Worm (Caenorhabditis elegans) whole organism, mixed stage, embryonic: ENCODE results near the gene F48G7.4.
A peak's percentile ranks its signal among the peaks of the same experiment; 100 is the strongest.

ENCODE experiments used
- M03D4.4 ChIP-seq: sonication (generic microtip); optimal IDR thresholded peaks from 2 replicates; lab custom pipeline; 2017; ENCODE audit warnings: mild to moderate bottlenecking, missing genetic modification characterization, missing compliant biosample characterization
- bed-3 ChIP-seq: fragments of 200-800 bp; sonication (Bioruptor generic); optimal IDR thresholded peaks from 3 replicates; lab custom pipeline; 2018; ENCODE audit warnings: mild to moderate bottlenecking, missing genetic modification characterization, moderate library complexity, missing compliant biosample characterization
- blmp-1 ChIP-seq: fragments of 150-350 bp; optimal IDR thresholded peaks from 2 replicates; lab custom pipeline; 2014; ENCODE audit warnings: missing biosample characterization, missing genetic modification characterization
- ceh-39 ChIP-seq: fragments of 150-350 bp; optimal IDR thresholded peaks from 2 replicates; lab custom pipeline; 2014; ENCODE audit warnings: missing biosample characterization, missing genetic modification characterization
- ceh-43 ChIP-seq: fragments of 200-800 bp; sonication (Bioruptor generic); optimal IDR thresholded peaks from 2 replicates; lab custom pipeline; 2018; ENCODE audit warnings: mild to moderate bottlenecking, missing genetic modification characterization, moderate library complexity, missing compliant biosample characterization
- ces-1 ChIP-seq: fragments of 150-350 bp; optimal IDR thresholded peaks from 2 replicates; lab custom pipeline; 2014; ENCODE audit warnings: missing biosample characterization, missing genetic modification reagents, missing genetic modification characterization
- cnd-1 ChIP-seq: fragments of 200-800 bp; sonication (Bioruptor generic); optimal IDR thresholded peaks from 2 replicates; lab custom pipeline; 2018; ENCODE audit warnings: mild to moderate bottlenecking, missing genetic modification characterization, missing compliant biosample characterization
- drap-1 ChIP-seq: fragments of 200-800 bp; sonication (Bioruptor generic); optimal IDR thresholded peaks from 3 replicates; lab custom pipeline; 2018; ENCODE audit warnings: mild to moderate bottlenecking, missing genetic modification characterization, missing compliant biosample characterization
- elt-1 ChIP-seq: sonication (generic microtip); optimal IDR thresholded peaks from 2 replicates; lab custom pipeline; 2017; ENCODE audit warnings: missing genetic modification characterization, mild to moderate bottlenecking, missing compliant biosample characterization, antibody characterized with exemption, moderate library complexity, borderline replicate concordance; ENCODE audit not compliant: insufficient read depth
- elt-3 ChIP-seq: fragments of 150-350 bp; optimal IDR thresholded peaks from 2 replicates; lab custom pipeline; 2014; ENCODE audit warnings: missing biosample characterization, missing genetic modification characterization
- flh-1 ChIP-seq: fragments of 200-800 bp; sonication (Bioruptor generic); optimal IDR thresholded peaks from 2 replicates; lab custom pipeline; 2018; ENCODE audit warnings: mild to moderate bottlenecking, missing genetic modification characterization, moderate library complexity, missing compliant biosample characterization
- ham-2 ChIP-seq: fragments of 200-800 bp; sonication (Bioruptor generic); optimal IDR thresholded peaks from 2 replicates; lab custom pipeline; 2018; ENCODE audit warnings: mild to moderate bottlenecking, missing genetic modification characterization, missing compliant biosample characterization
- hlh-1 ChIP-seq: fragments of 150-350 bp; optimal IDR thresholded peaks from 2 replicates; lab custom pipeline; 2014; ENCODE audit warnings: missing biosample characterization, missing genetic modification reagents, missing genetic modification characterization
- lin-13 ChIP-seq: fragments of 150-350 bp; optimal IDR thresholded peaks from 2 replicates; lab custom pipeline; 2014; ENCODE audit warnings: missing biosample characterization, missing genetic modification characterization
- lin-32 ChIP-seq: fragments of 200-800 bp; sonication (Bioruptor generic); optimal IDR thresholded peaks from 2 replicates; lab custom pipeline; 2018; ENCODE audit warnings: mild to moderate bottlenecking, missing genetic modification characterization, missing compliant biosample characterization
- mep-1 ChIP-seq: fragments of 150-350 bp; optimal IDR thresholded peaks from 2 replicates; lab custom pipeline; 2017; ENCODE audit warnings: missing biosample characterization, missing genetic modification reagents, missing genetic modification characterization, inconsistent platforms
- mls-2 ChIP-seq: sonication (generic microtip); optimal IDR thresholded peaks from 2 replicates; lab custom pipeline; 2016; ENCODE audit warnings: mild to moderate bottlenecking, missing genetic modification characterization, moderate library complexity, missing compliant biosample characterization
- nhr-12 ChIP-seq: fragments of 150-350 bp; optimal IDR thresholded peaks from 2 replicates; lab custom pipeline; 2014; ENCODE audit warnings: missing biosample characterization, missing genetic modification characterization
- nhr-2 ChIP-seq: fragments of 150-350 bp; optimal IDR thresholded peaks from 2 replicates; lab custom pipeline; 2014; ENCODE audit warnings: missing biosample characterization, missing genetic modification characterization
- nhr-237 ChIP-seq: fragments of 150-350 bp; optimal IDR thresholded peaks from 2 replicates; lab custom pipeline; 2014; ENCODE audit warnings: missing biosample characterization, missing genetic modification characterization
- nhr-28 ChIP-seq: fragments of 150-350 bp; optimal IDR thresholded peaks from 2 replicates; lab custom pipeline; 2014; ENCODE audit warnings: missing biosample characterization, missing genetic modification characterization
- nhr-76 ChIP-seq: sonication (generic microtip); optimal IDR thresholded peaks from 2 replicates; lab custom pipeline; 2017; ENCODE audit warnings: missing biosample characterization, missing genetic modification characterization
- pha-4 ChIP-seq: fragments of 150-350 bp; optimal IDR thresholded peaks from 2 replicates; lab custom pipeline; 2018; ENCODE audit warnings: missing biosample characterization, missing genetic modification reagents, missing genetic modification characterization
- sem-2 ChIP-seq: fragments of 200-800 bp; sonication (Bioruptor generic); optimal IDR thresholded peaks from 2 replicates; lab custom pipeline; 2018; ENCODE audit warnings: mild to moderate bottlenecking, missing genetic modification characterization, missing compliant biosample characterization
- snpc-4 ChIP-seq: fragments of 150-350 bp; optimal IDR thresholded peaks from 2 replicates; lab custom pipeline; 2014; ENCODE audit warnings: missing biosample characterization, missing genetic modification characterization
- tbx-8 ChIP-seq: fragments of 200-800 bp; sonication (Bioruptor generic); optimal IDR thresholded peaks from 2 replicates; lab custom pipeline; 2018; ENCODE audit warnings: mild to moderate bottlenecking, missing genetic modification characterization, moderate library complexity, missing compliant biosample characterization
- unc-120 ChIP-seq: sonication (generic microtip); optimal IDR thresholded peaks from 2 replicates; lab custom pipeline; 2017; ENCODE audit warnings: missing genetic modification characterization, missing compliant biosample characterization; ENCODE audit not compliant: poor library complexity, severe bottlenecking
- unc-39 ChIP-seq: fragments of 150-350 bp; optimal IDR thresholded peaks from 2 replicates; lab custom pipeline; 2014; ENCODE audit warnings: missing biosample characterization, missing genetic modification characterization
- unc-62 ChIP-seq: fragments of 150-350 bp; optimal IDR thresholded peaks from 2 replicates; lab custom pipeline; 2014; ENCODE audit warnings: missing biosample characterization, missing genetic modification reagents, missing genetic modification characterization
- zip-8 ChIP-seq: fragments of 150-350 bp; optimal IDR thresholded peaks from 2 replicates; lab custom pipeline; 2014; ENCODE audit warnings: missing biosample characterization, missing genetic modification characterization
- ztf-11 ChIP-seq: fragments of 150-350 bp; optimal IDR thresholded peaks from 2 replicates; lab custom pipeline; 2014; ENCODE audit warnings: missing biosample characterization, missing genetic modification characterization

F48G7.4 gene

DNA sequence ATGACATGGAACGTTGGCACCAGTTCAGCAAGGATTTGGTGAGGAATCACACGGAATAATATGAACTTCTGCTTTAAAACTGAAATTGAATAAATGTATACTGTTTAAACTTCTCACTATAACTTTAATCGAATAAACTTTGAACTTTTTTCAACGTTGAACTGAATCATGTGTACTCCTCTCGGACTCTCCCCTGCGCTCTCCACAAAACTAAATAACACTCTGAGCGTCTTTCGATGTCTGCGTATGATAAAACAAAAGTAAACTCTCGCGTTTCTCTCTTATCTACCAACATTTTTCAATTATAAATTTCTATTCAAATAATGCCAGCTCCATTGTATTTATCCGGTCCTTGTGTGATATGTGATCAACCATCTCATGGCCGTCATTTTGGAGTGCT, 12.6 kb downstream of the F48G7.4 start:
- TF ChIP-seq nhr-2 (tag; lab: Kevin White, UChicago) (no peak), snpc-4 (tag; lab: Kevin White, UChicago) (no peak), mep-1 (no peak)

ce11 chrV:634855-635254, 15.6 kb downstream of the F48G7.4 start, which contains the start of gene F48G7.10:
F48G7.10 (minus strand) TSS chrV:634955.
- no peak for TF ChIP-seq nhr-237

- TF ChIP-seq bed-3 (no peak), M03D4.4 (tag; lab: Kevin White, UChicago) (no peak), mep-1 (no peak), snpc-4 (tag; lab: Kevin White, UChicago) (no peak), nhr-12 (tag; lab: Kevin White, UChicago) (no peak), unc-62 (GFP tag; lab: Kevin White, UChicago) (no peak), ztf-11 (tag; lab: Kevin White, UChicago) (no peak), mls-2 (tag; lab: Kevin White, UChicago) (no peak), nhr-2 (tag; lab: Kevin White, UChicago) (no peak), hlh-1 (tag; lab: Kevin White, UChicago) (no peak), blmp-1 (tag; lab: Kevin White, UChicago) (no peak), unc-120 (no peak), lin-32 (no peak), cnd-1 (tag; lab: Kevin White, UChicago) (no peak), ham-2 (GFP tag; lab: Kevin White, UChicago) (no peak), zip-8 (no peak), nhr-76 (tag; lab: Kevin White, UChicago) (no peak)
Observed at ce11 chrV:635630-636029, 16.4 kb downstream of the F48G7.4 start.

DNA sequence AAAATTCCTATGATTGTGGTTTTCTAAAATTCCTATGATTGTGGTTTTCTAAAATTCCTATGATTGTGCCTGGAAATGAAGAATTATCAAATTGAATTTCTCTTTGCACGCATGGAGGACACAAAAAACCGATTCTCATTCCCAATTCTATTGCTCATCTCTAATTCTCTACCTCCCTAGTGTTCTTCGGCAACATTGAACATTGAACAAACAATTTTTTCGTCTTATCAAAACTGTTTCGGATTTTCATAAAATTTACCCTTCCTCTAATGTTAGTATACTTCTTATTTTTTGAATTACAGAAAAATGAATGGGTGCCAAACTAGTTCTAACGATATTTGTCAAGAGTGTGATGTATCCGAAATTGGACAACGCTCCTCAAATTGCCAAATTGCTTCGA, 17.0 kb downstream of the F48G7.4 start, which contains the start of gene pals-31:
Gene pals-31, plus strand, starts transcription at position 301 of the 400 bp plus-strand sequence.
- no peak for TF ChIP-seq ceh-39 (tag; lab: Kevin White, UChicago)
- TF ChIP-seq mep-1 = no peak
- no peak for TF ChIP-seq ceh-43 (GFP tag; lab: Kevin White, UChicago)
- no peak for TF ChIP-seq sem-2
- TF ChIP-seq nhr-2 (tag; lab: Kevin White, UChicago) = no peak
- no peak for TF ChIP-seq unc-120
- no peak for TF ChIP-seq elt-1 (tag; lab: Kevin White, UChicago)

- TF ChIP-seq elt-1 (tag; lab: Kevin White, UChicago) = no peak
- TF ChIP-seq nhr-28 (tag; lab: Kevin White, UChicago) = no peak
- no peak for TF ChIP-seq flh-1 (GFP tag; lab: Kevin White, UChicago)
- TF ChIP-seq ham-2 (GFP tag; lab: Kevin White, UChicago) = no peak
Observed at ce11 chrV:638328-638727, 19.1 kb downstream of the F48G7.4 start, which contains the start of gene srj-37. srj-37 (plus strand) TSS chrV:638628.

ce11 chrV:642750-643149, 23.5 kb downstream of the F48G7.4 start, which contains the start of gene nhr-190:
nhr-190 (minus strand) TSS chrV:642924.
- TF ChIP-seq unc-120 = peak; percentile 22
- peak; percentile 41 for TF ChIP-seq ces-1 (GFP tag; lab: Kevin White, UChicago)
- TF ChIP-seq sem-2 = no peak
- TF ChIP-seq, all 35 proteins: peak for 2

ce11 chrV:646129-646528, 26.9 kb downstream of the F48G7.4 start, which contains the start of gene F48G7.12:
F48G7.12 (minus strand) TSS chrV:646229.
- TF ChIP-seq flh-1 (GFP tag; lab: Kevin White, UChicago) = no peak
- TF ChIP-seq nhr-2 (tag; lab: Kevin White, UChicago) = no peak
- TF ChIP-seq unc-39 (tag; lab: Kevin White, UChicago) = no peak
- TF ChIP-seq drap-1 (GFP tag; lab: Kevin White, UChicago) = no peak
- no peak for TF ChIP-seq elt-3 (tag; lab: Kevin White, UChicago)
- TF ChIP-seq lin-13 (tag; lab: Kevin White, UChicago) = no peak
- no peak for TF ChIP-seq ztf-11 (tag; lab: Kevin White, UChicago)
- TF ChIP-seq bed-3 = no peak
- no peak for TF ChIP-seq tbx-8 (GFP tag; lab: Kevin White, UChicago)
- TF ChIP-seq nhr-237 = no peak
- TF ChIP-seq zip-8 = no peak
- no peak for TF ChIP-seq M03D4.4 (tag; lab: Kevin White, UChicago)
- TF ChIP-seq mep-1 = no peak
- TF ChIP-seq pha-4 (tag; lab: Kevin White, UChicago) = no peak
